Worm (Caenorhabditis elegans) whole organism, early embryonic: ENCODE results near the gene dnj-13.
A peak's percentile ranks its signal among the peaks of the same experiment; 100 is the strongest.

Experiments
- B0310.2 ChIP-seq: sonication (generic microtip); optimal IDR thresholded peaks from 2 replicates; lab custom pipeline; 2016; ENCODE audit warnings: mild to moderate bottlenecking, missing genetic modification characterization, missing compliant biosample characterization
- F13C5.2 ChIP-seq: sonication (generic microtip); optimal IDR thresholded peaks from 2 replicates; lab custom pipeline; 2017; ENCODE audit warnings: mild to moderate bottlenecking, missing genetic modification characterization, inconsistent platforms, missing compliant biosample characterization
- aly-1 ChIP-seq: sonication (generic microtip); optimal IDR thresholded peaks from 2 replicates; lab custom pipeline; 2016; ENCODE audit warnings: missing genetic modification characterization, missing compliant biosample characterization
- ama-1 ChIP-seq: fragments of 150-350 bp; optimal IDR thresholded peaks from 2 replicates; lab custom pipeline; 2014
- ceh-13 ChIP-seq: fragments of 200-800 bp; sonication (Bioruptor generic); optimal IDR thresholded peaks from 2 replicates; lab custom pipeline; 2018; ENCODE audit warnings: mild to moderate bottlenecking, missing genetic modification characterization, missing compliant biosample characterization
- ceh-36 ChIP-seq: sonication (generic microtip); optimal IDR thresholded peaks from 2 replicates; lab custom pipeline; 2016; ENCODE audit warnings: missing genetic modification characterization, inconsistent platforms, missing compliant biosample characterization
- ets-7 ChIP-seq: sonication (generic microtip); optimal IDR thresholded peaks from 2 replicates; lab custom pipeline; 2016; ENCODE audit warnings: missing genotype, missing genetic modification characterization, missing compliant biosample characterization
- flt-1 ChIP-seq: fragments of 200-800 bp; sonication (Bioruptor generic); IDR thresholded peaks from 2 replicates; pipeline ENCODE4 v1.3.6; 2022; ENCODE audit warnings: missing genetic modification characterization, missing compliant biosample characterization
- hmbx-1 ChIP-seq: sonication (generic microtip); optimal IDR thresholded peaks from 2 replicates; lab custom pipeline; 2016; ENCODE audit warnings: mild to moderate bottlenecking, missing genetic modification characterization, missing compliant biosample characterization
- hmg-4 ChIP-seq: fragments of 200-800 bp; sonication (Bioruptor generic); optimal IDR thresholded peaks from 2 replicates; lab custom pipeline; 2018; ENCODE audit warnings: mild to moderate bottlenecking, missing genetic modification characterization, missing compliant biosample characterization
- hnd-1 ChIP-seq: sonication (generic microtip); optimal IDR thresholded peaks from 2 replicates; lab custom pipeline; 2016; ENCODE audit warnings: missing genetic modification characterization, missing compliant biosample characterization
- pes-1 ChIP-seq: fragments of 200-800 bp; sonication (Bioruptor generic); IDR thresholded peaks from 2 replicates; pipeline ENCODE4 v1.3.6; 2022; ENCODE audit warnings: missing genetic modification reagents, missing genetic modification characterization, missing compliant biosample characterization
- scrt-1 ChIP-seq: fragments of 200-800 bp; sonication (Bioruptor generic); IDR thresholded peaks from 2 replicates; pipeline ENCODE4 v1.3.6; 2022; ENCODE audit warnings: missing genetic modification characterization, missing compliant biosample characterization
- sea-1 ChIP-seq: fragments of 200-800 bp; sonication (Bioruptor generic); conservative IDR thresholded peaks from 2 replicates; pipeline ENCODE4 v1.3.6; 2022; ENCODE audit warnings: missing genetic modification characterization, missing compliant biosample characterization
- tbx-11 ChIP-seq: fragments of 200-800 bp; sonication (Bioruptor generic); IDR thresholded peaks from 2 replicates; pipeline ENCODE4 v1.3.6; 2022; ENCODE audit warnings: missing genetic modification characterization, missing compliant biosample characterization
- tbx-37 ChIP-seq: fragments of 200-800 bp; sonication (Bioruptor generic); conservative IDR thresholded peaks from 2 replicates; pipeline ENCODE4 v1.3.6; 2022; ENCODE audit warnings: missing genetic modification reagents, missing genetic modification characterization, missing compliant biosample characterization
- tra-4 ChIP-seq: sonication (generic microtip); optimal IDR thresholded peaks from 2 replicates; lab custom pipeline; 2017; ENCODE audit warnings: missing genetic modification characterization, missing compliant biosample characterization

Gene dnj-13

ce11 chrII:11545299-11545951 lies at the start of gene dnj-13:
dnj-13 (plus strand) TSS chrII:11545701.
- TF ChIP-seq hmg-4 (GFP tag; lab: Kevin White, UChicago) = peak; percentile 68
- peak; percentile 7 for TF ChIP-seq B0310.2
- TF ChIP-seq ceh-13 (GFP tag; lab: Kevin White, UChicago) = no peak
- TF ChIP-seq ceh-36 = no peak
- TF ChIP-seq tbx-37 (GFP tag; lab: Robert Waterston, UW) = peak; percentile 39; the same call in 1 of the 2 replicates
- peak; percentile 47; the same call in 1 of the 2 replicates for TF ChIP-seq flt-1 (GFP tag; lab: Robert Waterston, UW)
- peak; percentile 81 for TF ChIP-seq F13C5.2 (tag; lab: Kevin White, UChicago)
- TF ChIP-seq tra-4 (tag; lab: Kevin White, UChicago) = peak; percentile 23
- TF ChIP-seq aly-1 (tag; lab: Kevin White, UChicago) = no peak
- no peak for TF ChIP-seq sea-1 (GFP tag; lab: Robert Waterston, UW)
- no peak for TF ChIP-seq scrt-1 (GFP tag; lab: Robert Waterston, UW)
- peak; percentile 3 for TF ChIP-seq hmbx-1 (tag; lab: Kevin White, UChicago)
- peak; percentile 70; the same call in 1 of the 2 replicates for TF ChIP-seq pes-1 (GFP tag; lab: Robert Waterston, UW)
- TF ChIP-seq ets-7 (tag; lab: Kevin White, UChicago) = no peak
- peak; percentile 56 for TF ChIP-seq ama-1
- no peak for TF ChIP-seq tbx-11 (GFP tag; lab: Robert Waterston, UW)
- no peak for TF ChIP-seq hnd-1 (tag; lab: Kevin White, UChicago)

- TF ChIP-seq ama-1 (no peak), tra-4 (tag; lab: Kevin White, UChicago) (no peak), tbx-37 (GFP tag; lab: Robert Waterston, UW) (no peak), sea-1 (GFP tag; lab: Robert Waterston, UW) (no peak), hmg-4 (GFP tag; lab: Kevin White, UChicago) (no peak), ceh-36 (no peak), ceh-13 (GFP tag; lab: Kevin White, UChicago) (no peak), aly-1 (tag; lab: Kevin White, UChicago) (no peak), flt-1 (GFP tag; lab: Robert Waterston, UW) (no peak)
Observed at ce11 chrII:11495806-11496205, 49.7 kb upstream of the dnj-13 start.

- no peak for TF ChIP-seq aly-1 (tag; lab: Kevin White, UChicago)
- TF ChIP-seq ets-7 (tag; lab: Kevin White, UChicago) = no peak
- no peak for TF ChIP-seq B0310.2
- no peak for TF ChIP-seq ama-1
- no peak for TF ChIP-seq hmbx-1 (tag; lab: Kevin White, UChicago)
- TF ChIP-seq tbx-37 (GFP tag; lab: Robert Waterston, UW) = no peak
- no peak for TF ChIP-seq ceh-13 (GFP tag; lab: Kevin White, UChicago)
Observed at ce11 chrII:11496767-11497166, 48.7 kb upstream of the dnj-13 start, which contains the start of gene emc-5. emc-5 (plus strand) TSS chrII:11496780.

- TF ChIP-seq sea-1 (GFP tag; lab: Robert Waterston, UW) = no peak
- no peak for TF ChIP-seq tra-4 (tag; lab: Kevin White, UChicago)
- no peak for TF ChIP-seq aly-1 (tag; lab: Kevin White, UChicago)
- no peak for TF ChIP-seq B0310.2
- no peak for TF ChIP-seq tbx-11 (GFP tag; lab: Robert Waterston, UW)
- no peak for TF ChIP-seq scrt-1 (GFP tag; lab: Robert Waterston, UW)
- no peak for TF ChIP-seq hmg-4 (GFP tag; lab: Kevin White, UChicago)
- TF ChIP-seq ceh-13 (GFP tag; lab: Kevin White, UChicago) = no peak
- TF ChIP-seq flt-1 (GFP tag; lab: Robert Waterston, UW) = no peak
Observed at ce11 chrII:11497365-11497764, 48.1 kb upstream of the dnj-13 start, which contains the start of gene B0334.5. B0334.5 (plus strand) TSS chrII:11497665.

ce11 chrII:11500198-11500597 lies 45.3 kb upstream of the dnj-13 start, which contains the start of gene B0334.20:
B0334.20 (minus strand) TSS chrII:11500459.
- TF ChIP-seq aly-1 (tag; lab: Kevin White, UChicago) (no peak), ceh-36 (no peak), ets-7 (tag; lab: Kevin White, UChicago) (no peak), F13C5.2 (tag; lab: Kevin White, UChicago) (no peak), tbx-37 (GFP tag; lab: Robert Waterston, UW) (no peak)

ce11 chrII:11501956-11502355 lies 43.5 kb upstream of the dnj-13 start:
- TF ChIP-seq ceh-13 (GFP tag; lab: Kevin White, UChicago) = no peak
- TF ChIP-seq tra-4 (tag; lab: Kevin White, UChicago) = no peak
- TF ChIP-seq sea-1 (GFP tag; lab: Robert Waterston, UW) = no peak
- no peak for TF ChIP-seq ama-1
- no peak for TF ChIP-seq aly-1 (tag; lab: Kevin White, UChicago)
- TF ChIP-seq scrt-1 (GFP tag; lab: Robert Waterston, UW) = no peak
- TF ChIP-seq B0310.2 = no peak
- no peak for TF ChIP-seq hmg-4 (GFP tag; lab: Kevin White, UChicago)
- TF ChIP-seq tbx-11 (GFP tag; lab: Robert Waterston, UW) = no peak
- no peak for TF ChIP-seq ceh-36
- TF ChIP-seq tbx-37 (GFP tag; lab: Robert Waterston, UW) = no peak
- no peak for TF ChIP-seq pes-1 (GFP tag; lab: Robert Waterston, UW)
- TF ChIP-seq F13C5.2 (tag; lab: Kevin White, UChicago) = no peak
- no peak for TF ChIP-seq flt-1 (GFP tag; lab: Robert Waterston, UW)
- TF ChIP-seq ets-7 (tag; lab: Kevin White, UChicago) = no peak

- TF ChIP-seq pes-1 (GFP tag; lab: Robert Waterston, UW) = no peak
- TF ChIP-seq hmg-4 (GFP tag; lab: Kevin White, UChicago) = no peak
- no peak for TF ChIP-seq B0310.2
- peak; percentile 86 for TF ChIP-seq ceh-36
- TF ChIP-seq tbx-11 (GFP tag; lab: Robert Waterston, UW) = no peak
- 0 out of 2 replicates have a peak, but pooled peaks have one; percentile 37 for TF ChIP-seq scrt-1 (GFP tag; lab: Robert Waterston, UW)
- TF ChIP-seq flt-1 (GFP tag; lab: Robert Waterston, UW) = no peak
Observed at ce11 chrII:11503761-11504160, 41.7 kb upstream of the dnj-13 start.
